Fruit fly (Drosophila melanogaster) whole organism, embryonic: ENCODE measurements around the gene CG10467.

Experiments
- Adf1 ChIP-seq: fragments of 200-800 bp; sonication (Bioruptor generic); IDR thresholded peaks from 2 replicates; pipeline ENCODE4 v1.3.6; 2022; ENCODE audit warnings: missing biosample characterization, missing genetic modification characterization
- Bteb2 ChIP-seq: fragments of 200-800 bp; sonication (Bioruptor generic); optimal IDR thresholded peaks from 2 replicates; lab custom pipeline; 2016; ENCODE audit warnings: missing biosample characterization, missing genetic modification characterization
- CG1024 ChIP-seq: fragments of 200-800 bp; sonication (Bioruptor generic); IDR thresholded peaks from 2 replicates; pipeline ENCODE4 v1.3.6; 2022; ENCODE audit warnings: missing biosample characterization, missing genetic modification characterization
- CG10321 ChIP-seq: fragments of 200-800 bp; sonication (Bioruptor generic); IDR thresholded peaks from 2 replicates; pipeline ENCODE4 v1.3.6; 2022; ENCODE audit warnings: missing biosample characterization, missing genetic modification characterization
- CG11560 ChIP-seq: fragments of 200-800 bp; sonication (Bioruptor generic); IDR thresholded peaks from 3 replicates; pipeline ENCODE4 v1.3.6; 2022; ENCODE audit warnings: missing biosample characterization, missing genetic modification characterization
- CG12942 ChIP-seq: fragments of 200-800 bp; sonication (Bioruptor generic); optimal IDR thresholded peaks from 3 replicates; lab custom pipeline; 2016; ENCODE audit warnings: missing biosample characterization, missing genetic modification characterization
- CG13296 ChIP-seq: fragments of 200-800 bp; sonication (Bioruptor generic); optimal IDR thresholded peaks from 3 replicates; lab custom pipeline; 2018; ENCODE audit warnings: missing biosample characterization, mild to moderate bottlenecking, missing genetic modification characterization
- CG17328 ChIP-seq: fragments of 200-800 bp; sonication (Bioruptor generic); IDR thresholded peaks from 2 replicates; pipeline ENCODE4 v1.3.6; 2022; ENCODE audit warnings: missing biosample characterization, missing genetic modification characterization
- CG17361 ChIP-seq: fragments of 200-800 bp; sonication (Bioruptor generic); IDR thresholded peaks from 3 replicates; pipeline ENCODE4 v1.3.6; 2022; ENCODE audit warnings: missing biosample characterization, missing genetic modification characterization
- CG17912 ChIP-seq: fragments of 200-800 bp; sonication (Bioruptor generic); optimal IDR thresholded peaks from 2 replicates; lab custom pipeline; 2018; ENCODE audit warnings: missing biosample characterization, mild to moderate bottlenecking, missing genetic modification characterization
- CG1832 ChIP-seq: fragments of 200-800 bp; sonication (Bioruptor generic); optimal IDR thresholded peaks from 2 replicates; lab custom pipeline; 2017; ENCODE audit warnings: missing biosample characterization, mild to moderate bottlenecking, missing genetic modification characterization, inconsistent platforms
- CG32767 ChIP-seq: fragments of 200-800 bp; sonication (Bioruptor generic); IDR thresholded peaks from 2 replicates; pipeline ENCODE4 v1.3.6; 2022; ENCODE audit warnings: missing biosample characterization, missing genetic modification characterization
- CG6689 ChIP-seq: fragments of 200-800 bp; sonication (Bioruptor generic); IDR thresholded peaks from 2 replicates; pipeline ENCODE4 v1.3.6; 2022; ENCODE audit warnings: missing biosample characterization, missing genetic modification characterization
- CG7372 ChIP-seq: fragments of 200-800 bp; sonication (Bioruptor generic); IDR thresholded peaks from 2 replicates; pipeline ENCODE4 v1.3.6; 2022; ENCODE audit warnings: missing biosample characterization, missing genetic modification characterization
- Ets65A ChIP-seq: fragments of 200-800 bp; sonication (Bioruptor generic); peaks from one replicate; lab custom pipeline; 2016; ENCODE audit warnings: missing biosample characterization, missing genetic modification characterization
- HLH54F ChIP-seq: fragments of 200-800 bp; sonication (Bioruptor generic); optimal IDR thresholded peaks from 3 replicates; lab custom pipeline; 2016; ENCODE audit warnings: missing biosample characterization, missing genetic modification characterization
- Hr51 ChIP-seq, 2 experiments: fragments of 200-800 bp; sonication (Bioruptor generic); optimal IDR thresholded peaks; 2 replicates in 1 of 2; 3 replicates in 1 of 2; lab custom pipeline; 2016 to 2018; ENCODE audit warnings: missing biosample characterization in 2 of 2, missing genetic modification characterization in 2 of 2, mild to moderate bottlenecking in 1 of 2, moderate library complexity in 1 of 2
- MBD-R2 ChIP-seq: fragments of 200-800 bp; sonication (Bioruptor generic); IDR thresholded peaks from 2 replicates; pipeline ENCODE4 v1.3.6; 2022; ENCODE audit warnings: missing biosample characterization, missing genetic modification characterization
- Nf-YB ChIP-seq: fragments of 200-800 bp; sonication (Bioruptor generic); optimal IDR thresholded peaks from 3 replicates; lab custom pipeline; 2019; ENCODE audit warnings: missing biosample characterization, mild to moderate bottlenecking, missing genetic modification characterization, moderate library complexity
- Nf-YC ChIP-seq: fragments of 200-800 bp; optimal IDR thresholded peaks from 3 replicates; lab custom pipeline; 2019; ENCODE audit warnings: missing biosample characterization, mild to moderate bottlenecking, missing genetic modification characterization, moderate library complexity
- Trl ChIP-seq, 3 experiments: fragments of >200 bp in 2 of 3; fragments of 200-800 bp in 1 of 3; sonication (Bioruptor generic) in 1 of 3; optimal IDR thresholded peaks; 2 replicates in 1 of 3; 3 replicates in 2 of 3; lab custom pipeline; 2016 to 2017; ENCODE audit warnings: missing biosample characterization in 1 of 3, missing genetic modification characterization in 1 of 3
- ac ChIP-seq: fragments of 200-800 bp; sonication (Bioruptor generic); optimal IDR thresholded peaks from 3 replicates; lab custom pipeline; 2017; ENCODE audit warnings: missing biosample characterization, mild to moderate bottlenecking, missing genetic modification characterization
- cg ChIP-seq: fragments of 200-800 bp; sonication (Bioruptor generic); optimal IDR thresholded peaks from 3 replicates; lab custom pipeline; 2019; ENCODE audit warnings: missing biosample characterization, mild to moderate bottlenecking, missing genetic modification characterization, moderate library complexity
- chinmo ChIP-seq: fragments of 200-800 bp; sonication (Bioruptor generic); IDR thresholded peaks from 4 replicates; pipeline ENCODE4 v1.3.6; 2022; ENCODE audit warnings: missing biosample characterization, missing genetic modification characterization; ENCODE audit not compliant: partially characterized antibody
- crol ChIP-seq: fragments of 200-800 bp; sonication (Bioruptor generic); IDR thresholded peaks from 2 replicates; pipeline ENCODE4 v1.3.6; 2022; ENCODE audit warnings: missing biosample characterization, missing genetic modification characterization
- dmrt11E ChIP-seq: fragments of 200-800 bp; sonication (Bioruptor generic); optimal IDR thresholded peaks from 3 replicates; lab custom pipeline; 2018; ENCODE audit warnings: missing biosample characterization, mild to moderate bottlenecking, missing genetic modification characterization, moderate library complexity
- ewg ChIP-seq: fragments of 200-800 bp; sonication (Bioruptor generic); optimal IDR thresholded peaks from 3 replicates; lab custom pipeline; 2017; ENCODE audit warnings: mild to moderate bottlenecking, missing biosample characterization, missing genetic modification reagents, missing genetic modification characterization
- gem ChIP-seq: fragments of 200-800 bp; sonication (Bioruptor generic); optimal IDR thresholded peaks from 2 replicates; lab custom pipeline; 2019; ENCODE audit warnings: missing biosample characterization, mild to moderate bottlenecking, missing genetic modification characterization, moderate library complexity
- ham ChIP-seq: fragments of 200-800 bp; sonication (Bioruptor generic); IDR thresholded peaks from 2 replicates; pipeline ENCODE4 v1.3.6; 2022; ENCODE audit warnings: missing biosample characterization, missing genetic modification characterization
- onecut ChIP-seq: fragments of 200-800 bp; sonication (Bioruptor generic); IDR thresholded peaks from 2 replicates; pipeline ENCODE4 v1.3.6; 2022; ENCODE audit warnings: missing biosample characterization, missing genetic modification characterization
- pfk ChIP-seq: fragments of 200-800 bp; sonication (Bioruptor generic); optimal IDR thresholded peaks from 2 replicates; lab custom pipeline; 2018; ENCODE audit warnings: missing biosample characterization, mild to moderate bottlenecking, missing genetic modification characterization, moderate library complexity
- run ChIP-seq: fragments of 200-800 bp; sonication (Bioruptor generic); optimal IDR thresholded peaks from 3 replicates; lab custom pipeline; 2018; ENCODE audit warnings: missing biosample characterization, mild to moderate bottlenecking, missing genetic modification characterization
- sens ChIP-seq: fragments of 200-800 bp; sonication (Bioruptor generic); peaks from one replicate; lab custom pipeline; 2016; ENCODE audit warnings: missing biosample characterization, missing genetic modification characterization
- seq ChIP-seq: fragments of 200-800 bp; sonication (Bioruptor generic); IDR thresholded peaks from 2 replicates; pipeline ENCODE4 v1.3.6; 2022; ENCODE audit warnings: missing biosample characterization, missing genetic modification characterization
- so ChIP-seq: fragments of 200-800 bp; sonication (Bioruptor generic); IDR thresholded peaks from 3 replicates; pipeline ENCODE4 v1.3.6; 2022; ENCODE audit warnings: missing biosample characterization, missing genetic modification characterization
- twi ChIP-seq: fragments of 200-800 bp; optimal IDR thresholded peaks from 2 replicates; lab custom pipeline; 2019; ENCODE audit warnings: missing biosample characterization, mild to moderate bottlenecking, missing genetic modification characterization, moderate library complexity
- vvl ChIP-seq: fragments of 200-800 bp; sonication (Bioruptor generic); IDR thresholded peaks from 2 replicates; pipeline ENCODE4 v1.3.6; 2022; ENCODE audit warnings: missing biosample characterization, missing genetic modification characterization
- wdn ChIP-seq: fragments of 200-800 bp; sonication (Bioruptor generic); IDR thresholded peaks from 2 replicates; pipeline ENCODE4 v1.3.6; 2022; ENCODE audit warnings: missing biosample characterization, missing genetic modification characterization
- wor ChIP-seq: fragments of 200-800 bp; sonication (Bioruptor generic); IDR thresholded peaks from 2 replicates; pipeline ENCODE4 v1.3.6; 2022; ENCODE audit warnings: missing biosample characterization, missing genetic modification characterization
- zen ChIP-seq: fragments of 200-800 bp; sonication (Bioruptor generic); optimal IDR thresholded peaks from 3 replicates; lab custom pipeline; 2018; ENCODE audit warnings: missing biosample characterization, mild to moderate bottlenecking, missing genetic modification characterization, moderate library complexity

CG10467 gene

dm6 chr3L:6116881-6117280, 22.3 kb upstream of the CG10467 start:
- TF ChIP-seq Bteb2 (no peak), ac (GFP tag; lab: Kevin White, UChicago) (no peak), vvl (GFP tag; lab: Robert Waterston, UW) (peak; percentile 56; the same call in 1 of the 2 replicates), onecut (GFP tag; lab: Robert Waterston, UW) (peak; percentile 83), Nf-YC (tag; lab: Kevin White, UChicago) (peak; percentile 82), ewg (GFP tag; lab: Kevin White, UChicago) (peak; percentile 35), dmrt11E (tag; lab: Kevin White, UChicago) (no peak), CG6689 (no peak), gem (tag; lab: Kevin White, UChicago) (no peak), HLH54F (GFP tag; lab: Kevin White, UChicago) (no peak), Hr51 (GFP tag; optimal IDR thresholded peaks at IDR 0.05; lab: Kevin White, UChicago) (no peak), CG17361 (GFP tag; lab: Robert Waterston, UW) (no peak), CG1024 (GFP tag; lab: Robert Waterston, UW) (no peak), Nf-YB (peak; percentile 69), crol (GFP tag; lab: Robert Waterston, UW) (peak; percentile 64), Ets65A (GFP tag; lab: Kevin White, UChicago) (peak; percentile 71)

- TF ChIP-seq Trl (optimal IDR thresholded peaks at IDR 0.05; lab: Kevin White, UChicago), result no peak
- TF ChIP-seq Trl (GFP tag; optimal IDR thresholded peaks at IDR 0.05; lab: Kevin White, UChicago), result no peak
- peak; percentile 91 for TF ChIP-seq Ets65A (GFP tag; lab: Kevin White, UChicago)
- TF ChIP-seq sens (GFP tag; lab: Kevin White, UChicago), result peak; percentile 24
- TF ChIP-seq cg, result peak; percentile 5
These were observed 21.0 kb upstream of the CG10467 start for dm6 chr3L:6115505-6115904.

dm6 chr3L:6111458-6111857, 16.9 kb upstream of the CG10467 start:
- TF ChIP-seq MBD-R2, result no peak
- TF ChIP-seq Ets65A (GFP tag; lab: Kevin White, UChicago), result peak; percentile 92
- TF ChIP-seq CG7372 (GFP tag; lab: Robert Waterston, UW), result 0 out of 2 replicates have a peak, but pooled peaks have one; percentile 30
- TF ChIP-seq ham (GFP tag; lab: Robert Waterston, UW), result no peak

- TF ChIP-seq run (no peak), CG12942 (no peak), wor (GFP tag; lab: Robert Waterston, UW) (no peak), CG13296 (GFP tag; lab: Kevin White, UChicago) (no peak), chinmo (GFP tag; lab: Robert Waterston, UW) (no peak), CG11560 (tag; lab: Robert Waterston, UW) (no peak), so (no peak), twi (tag; lab: Kevin White, UChicago) (no peak), Nf-YB (peak; percentile 95), Adf1 (GFP tag; lab: Robert Waterston, UW) (peak; percentile 64), CG17912 (GFP tag; lab: Kevin White, UChicago) (no peak), CG10321 (GFP tag; lab: Robert Waterston, UW) (peak; percentile 43; the same call in 1 of the 2 replicates), seq (GFP tag; lab: Robert Waterston, UW) (peak; percentile 65; the same call in 1 of the 2 replicates), zen (tag; lab: Kevin White, UChicago) (no peak), CG1832 (GFP tag; lab: Kevin White, UChicago) (peak; percentile 49), wdn (GFP tag; lab: Robert Waterston, UW) (no peak), pfk (GFP tag; lab: Kevin White, UChicago) (no peak), Ets65A (GFP tag; lab: Kevin White, UChicago) (peak; percentile 87), CG17328 (no peak), CG32767 (GFP tag; lab: Robert Waterston, UW) (peak; percentile 40; the same call in 1 of the 2 replicates), Nf-YC (tag; lab: Kevin White, UChicago) (peak; percentile 96)
- TF ChIP-seq, all 482 proteins: peak for 8
These were observed 16.3 kb upstream of the CG10467 start for dm6 chr3L:6110673-6111449.
